Fruit fly (Drosophila melanogaster) whole organism, embryonic: Measurements from ENCODE around the gene CG32816.

Source experiments
- Atf6 ChIP-seq: fragments of 200-800 bp; sonication (Bioruptor generic); IDR thresholded peaks from 2 replicates; pipeline ENCODE4 v1.3.6; 2022; ENCODE audit warnings: missing biosample characterization, missing genetic modification characterization
- CG10209 ChIP-seq: fragments of 200-800 bp; sonication (Bioruptor generic); optimal IDR thresholded peaks from 3 replicates; lab custom pipeline; 2017; ENCODE audit warnings: missing biosample characterization, mild to moderate bottlenecking, missing genetic modification characterization, missing genetic modification reagents
- CG10565 ChIP-seq: fragments of 200-800 bp; sonication (Bioruptor generic); optimal IDR thresholded peaks from 3 replicates; lab custom pipeline; 2016; ENCODE audit warnings: missing biosample characterization, mild to moderate bottlenecking, missing genetic modification characterization
- CG13123 ChIP-seq: fragments of 200-800 bp; sonication (Bioruptor generic); optimal IDR thresholded peaks from 2 replicates; lab custom pipeline; 2016; ENCODE audit warnings: missing biosample characterization, missing genetic modification characterization
- CG13894 ChIP-seq: fragments of 200-800 bp; sonication (Bioruptor generic); optimal IDR thresholded peaks from 3 replicates; lab custom pipeline; 2018; ENCODE audit warnings: missing biosample characterization, mild to moderate bottlenecking, missing genetic modification characterization, moderate library complexity
- CG15514 ChIP-seq: fragments of 200-800 bp; sonication (Bioruptor generic); optimal IDR thresholded peaks from 3 replicates; lab custom pipeline; 2017; ENCODE audit warnings: missing biosample characterization, missing genetic modification characterization, mild to moderate bottlenecking, moderate library complexity, missing genetic modification reagents
- CG17568 ChIP-seq: fragments of 200-800 bp; sonication (Bioruptor generic); optimal IDR thresholded peaks from 2 replicates; lab custom pipeline; 2018; ENCODE audit warnings: missing biosample characterization, mild to moderate bottlenecking, missing genetic modification characterization, moderate library complexity
- CG18262 ChIP-seq: fragments of 200-800 bp; optimal IDR thresholded peaks from 3 replicates; lab custom pipeline; 2019; ENCODE audit warnings: missing biosample characterization, mild to moderate bottlenecking, missing genetic modification characterization, moderate library complexity
- CG18599 ChIP-seq: fragments of 200-800 bp; sonication (Bioruptor generic); optimal IDR thresholded peaks from 3 replicates; lab custom pipeline; 2017; ENCODE audit warnings: missing biosample characterization, missing genetic modification characterization, mild to moderate bottlenecking, moderate library complexity, missing genetic modification reagents
- CG18619 ChIP-seq: fragments of 200-800 bp; sonication (Bioruptor generic); optimal IDR thresholded peaks from 3 replicates; lab custom pipeline; 2017; ENCODE audit warnings: missing biosample characterization, mild to moderate bottlenecking, missing genetic modification characterization
- CG2116 ChIP-seq: fragments of 200-800 bp; sonication (Bioruptor generic); optimal IDR thresholded peaks from 3 replicates; lab custom pipeline; 2018; ENCODE audit warnings: missing biosample characterization, mild to moderate bottlenecking, missing genetic modification characterization
- CG2120 ChIP-seq: fragments of 200-800 bp; sonication (Bioruptor generic); optimal IDR thresholded peaks from 3 replicates; lab custom pipeline; 2016; ENCODE audit warnings: missing biosample characterization, missing genetic modification characterization
- CG2678 ChIP-seq: fragments of 200-800 bp; sonication (Bioruptor generic); optimal IDR thresholded peaks from 3 replicates; lab custom pipeline; 2019; ENCODE audit warnings: missing biosample characterization, mild to moderate bottlenecking, missing genetic modification characterization, moderate library complexity
- CG2712 ChIP-seq: fragments of 200-800 bp; optimal IDR thresholded peaks from 3 replicates; lab custom pipeline; 2019; ENCODE audit warnings: missing biosample characterization, mild to moderate bottlenecking, missing genetic modification characterization, moderate library complexity
- CG32767 ChIP-seq: fragments of 200-800 bp; sonication (Bioruptor generic); IDR thresholded peaks from 2 replicates; pipeline ENCODE4 v1.3.6; 2022; ENCODE audit warnings: missing biosample characterization, missing genetic modification characterization
- CG3281 ChIP-seq: fragments of 200-800 bp; sonication (Bioruptor generic); optimal IDR thresholded peaks from 3 replicates; lab custom pipeline; 2017; ENCODE audit warnings: missing biosample characterization, mild to moderate bottlenecking, missing genetic modification characterization
- CG3838 ChIP-seq: fragments of 200-800 bp; sonication (Bioruptor generic); optimal IDR thresholded peaks from 3 replicates; lab custom pipeline; 2016; ENCODE audit warnings: missing biosample characterization, missing genetic modification characterization
- CG42726 ChIP-seq: fragments of 200-800 bp; sonication (Bioruptor generic); IDR thresholded peaks from 2 replicates; pipeline ENCODE4 v1.3.6; 2022; ENCODE audit warnings: missing biosample characterization, missing genetic modification characterization; ENCODE audit not compliant: partially characterized antibody
- CG43689 ChIP-seq: fragments of 200-800 bp; sonication (Bioruptor generic); IDR thresholded peaks from 2 replicates; pipeline ENCODE4 v1.3.6; 2022; ENCODE audit warnings: missing biosample characterization, missing genetic modification characterization
- CG6254 ChIP-seq: fragments of 200-800 bp; sonication (Bioruptor generic); optimal IDR thresholded peaks from 3 replicates; lab custom pipeline; 2017; ENCODE audit warnings: mild to moderate bottlenecking, missing biosample characterization, missing genetic modification reagents, missing genetic modification characterization
- CG6813 ChIP-seq: fragments of 200-800 bp; sonication (Bioruptor generic); optimal IDR thresholded peaks from 2 replicates; lab custom pipeline; 2017; ENCODE audit warnings: missing biosample characterization, missing genetic modification characterization, mild to moderate bottlenecking, moderate library complexity, missing genetic modification reagents
- CG7556 ChIP-seq: fragments of 200-800 bp; sonication (Bioruptor generic); optimal IDR thresholded peaks from 2 replicates; lab custom pipeline; 2017; ENCODE audit warnings: missing biosample characterization, mild to moderate bottlenecking, missing genetic modification characterization
- CG8089 ChIP-seq: fragments of 200-800 bp; sonication (Bioruptor generic); optimal IDR thresholded peaks from 3 replicates; lab custom pipeline; 2016; ENCODE audit warnings: missing biosample characterization, missing genetic modification characterization
- CG8290 ChIP-seq, 3 experiments: fragments of 200-800 bp; sonication (Bioruptor generic); optimal IDR thresholded peaks; 2 replicates each; lab custom pipeline; 2016 to 2019; ENCODE audit warnings: missing biosample characterization in 3 of 3, missing genetic modification characterization in 3 of 3, mild to moderate bottlenecking in 2 of 3, moderate library complexity in 1 of 3
- CG8359 ChIP-seq: fragments of 200-800 bp; sonication (Bioruptor generic); optimal IDR thresholded peaks from 2 replicates; lab custom pipeline; 2017; ENCODE audit warnings: missing biosample characterization, mild to moderate bottlenecking, missing genetic modification characterization, borderline replicate concordance
- Fer3 ChIP-seq: fragments of 200-800 bp; sonication (Bioruptor generic); optimal IDR thresholded peaks from 2 replicates; lab custom pipeline; 2018; ENCODE audit warnings: missing biosample characterization, mild to moderate bottlenecking, missing genetic modification characterization, moderate library complexity
- HHEX ChIP-seq: fragments of 200-800 bp; sonication (Bioruptor generic); optimal IDR thresholded peaks from 3 replicates; lab custom pipeline; 2017; ENCODE audit warnings: missing biosample characterization, mild to moderate bottlenecking, missing genetic modification characterization, missing genetic modification reagents
- HLHmδ ChIP-seq: fragments of 200-800 bp; sonication (Bioruptor generic); optimal IDR thresholded peaks from 2 replicates; lab custom pipeline; 2018; ENCODE audit warnings: missing biosample characterization, mild to moderate bottlenecking, missing genetic modification characterization, moderate library complexity
- Hmr ChIP-seq: fragments of 200-800 bp; sonication (Bioruptor generic); optimal IDR thresholded peaks from 3 replicates; lab custom pipeline; 2017; ENCODE audit warnings: mild to moderate bottlenecking, missing biosample characterization, missing genetic modification reagents, missing genetic modification characterization
- Jarid2 ChIP-seq: fragments of 200-800 bp; sonication (Bioruptor generic); optimal IDR thresholded peaks from 3 replicates; lab custom pipeline; 2017; ENCODE audit warnings: mild to moderate bottlenecking, missing biosample characterization, missing genetic modification reagents, missing genetic modification characterization
- Meics ChIP-seq: fragments of 200-800 bp; sonication (Bioruptor generic); optimal IDR thresholded peaks from 2 replicates; lab custom pipeline; 2017; ENCODE audit warnings: missing biosample characterization, mild to moderate bottlenecking, missing genetic modification characterization
- Sox100B ChIP-seq: fragments of 200-800 bp; sonication (Bioruptor generic); optimal IDR thresholded peaks from 3 replicates; lab custom pipeline; 2018; ENCODE audit warnings: missing biosample characterization, mild to moderate bottlenecking, missing genetic modification characterization
- Tbp ChIP-seq: fragments of >200 bp; optimal IDR thresholded peaks from 2 replicates; lab custom pipeline; 2018; ENCODE audit warnings: missing biosample characterization, missing genetic modification characterization
- Trl ChIP-seq, 3 experiments: fragments of >200 bp in 2 of 3; fragments of 200-800 bp in 1 of 3; sonication (Bioruptor generic) in 1 of 3; optimal IDR thresholded peaks; 2 replicates in 1 of 3; 3 replicates in 2 of 3; lab custom pipeline; 2016 to 2017; ENCODE audit warnings: missing biosample characterization in 1 of 3, missing genetic modification characterization in 1 of 3
- abd-A ChIP-seq: fragments of 200-800 bp; sonication (Bioruptor generic); optimal IDR thresholded peaks from 3 replicates; lab custom pipeline; 2019; ENCODE audit warnings: missing biosample characterization, mild to moderate bottlenecking, missing genetic modification characterization, moderate library complexity
- cad ChIP-seq: fragments of >200 bp; optimal IDR thresholded peaks from 2 replicates; lab custom pipeline; 2017; ENCODE audit warnings: missing biosample characterization, missing genetic modification characterization
- caup ChIP-seq: fragments of 200-800 bp; sonication (Bioruptor generic); optimal IDR thresholded peaks from 3 replicates; lab custom pipeline; 2017; ENCODE audit warnings: missing biosample characterization, mild to moderate bottlenecking, missing genetic modification characterization, moderate library complexity; ENCODE audit not compliant: severe bottlenecking
- ems ChIP-seq: fragments of 200-800 bp; sonication (Bioruptor generic); optimal IDR thresholded peaks from 3 replicates; lab custom pipeline; 2016; ENCODE audit warnings: missing biosample characterization, missing genetic modification characterization
- gsb ChIP-seq: fragments of 200-800 bp; sonication (Bioruptor generic); IDR thresholded peaks from 2 replicates; pipeline ENCODE4 v1.3.6; 2022; ENCODE audit warnings: missing biosample characterization, missing genetic modification characterization
- hkb ChIP-seq, 2 experiments: fragments of 200-800 bp in 1 of 2; fragments of >200 bp in 1 of 2; sonication (Bioruptor generic) in 1 of 2; IDR thresholded peaks in 1 of 2; optimal IDR thresholded peaks in 1 of 2; 2 replicates each; pipeline versions ENCODE4 v1.3.6 to Lab custom; 2017 to 2022; ENCODE audit warnings: missing biosample characterization in 1 of 2, missing genetic modification characterization in 1 of 2
- lab ChIP-seq: fragments of 200-800 bp; sonication (Bioruptor generic); optimal IDR thresholded peaks from 3 replicates; lab custom pipeline; 2017; ENCODE audit warnings: missing biosample characterization, missing genetic modification characterization, mild to moderate bottlenecking, moderate library complexity, missing genetic modification reagents
- mam ChIP-seq: fragments of 200-800 bp; sonication (Bioruptor generic); optimal IDR thresholded peaks from 3 replicates; lab custom pipeline; 2016; ENCODE audit warnings: missing biosample characterization, missing genetic modification characterization
- pros ChIP-seq: fragments of 200-800 bp; sonication (Bioruptor generic); optimal IDR thresholded peaks from 3 replicates; lab custom pipeline; 2019; ENCODE audit warnings: missing biosample characterization, mild to moderate bottlenecking, missing genetic modification characterization, moderate library complexity
- sens ChIP-seq: fragments of 200-800 bp; sonication (Bioruptor generic); peaks from one replicate; lab custom pipeline; 2016; ENCODE audit warnings: missing biosample characterization, missing genetic modification characterization
- shn ChIP-seq: fragments of 200-800 bp; sonication (Bioruptor generic); optimal IDR thresholded peaks from 3 replicates; lab custom pipeline; 2016; ENCODE audit warnings: missing biosample characterization, missing genetic modification characterization
- sim ChIP-seq: fragments of 200-800 bp; sonication (Bioruptor generic); IDR thresholded peaks from 2 replicates; pipeline ENCODE4 v1.3.6; 2022; ENCODE audit warnings: missing biosample characterization, missing genetic modification characterization
- sna ChIP-seq: fragments of 200-800 bp; sonication (Bioruptor generic); IDR thresholded peaks from 2 replicates; pipeline ENCODE4 v1.3.6; 2022; ENCODE audit warnings: missing biosample characterization, missing genetic modification characterization; ENCODE audit not compliant: partially characterized antibody
- sqz ChIP-seq: fragments of 200-800 bp; sonication (Bioruptor generic); optimal IDR thresholded peaks from 3 replicates; lab custom pipeline; 2018; ENCODE audit warnings: missing biosample characterization, mild to moderate bottlenecking, missing genetic modification characterization
- ssp ChIP-seq: fragments of 200-800 bp; sonication (Bioruptor generic); IDR thresholded peaks from 2 replicates; pipeline ENCODE4 v1.3.6; 2022; ENCODE audit warnings: missing biosample characterization, missing genetic modification characterization

Gene CG32816

dm6 chrX:311328-311727, 159.2 kb downstream of the CG32816 start:
- peak; percentile 27 for TF ChIP-seq Meics (GFP tag; lab: Kevin White, UChicago)
- peak; percentile 47; the same call in 1 of the 2 replicates for TF ChIP-seq Atf6 (GFP tag; lab: Robert Waterston, UW)
- peak; percentile 17 for TF ChIP-seq CG17568
- no peak for TF ChIP-seq CG8290 (GFP tag; optimal IDR thresholded peaks at IDR 0.05; lab: Kevin White, UChicago)
- TF ChIP-seq CG8290 (tag; optimal IDR thresholded peaks at IDR 0.05; lab: Kevin White, UChicago), result peak in 1 of 2 experiments; percentile 22
- TF ChIP-seq abd-A, result no peak
- no peak for TF ChIP-seq CG2120 (GFP tag; lab: Kevin White, UChicago)
- TF ChIP-seq sens (GFP tag; lab: Kevin White, UChicago), result peak; percentile 69
- no peak for TF ChIP-seq sim (GFP tag; lab: Robert Waterston, UW)
- no peak for TF ChIP-seq CG32767 (GFP tag; lab: Robert Waterston, UW)
- TF ChIP-seq cad (GFP tag; lab: Kevin White, UChicago), result no peak
- no peak for TF ChIP-seq CG2678 (tag; lab: Kevin White, UChicago)
- peak; percentile 43 for TF ChIP-seq caup (GFP tag; lab: Kevin White, UChicago)
- TF ChIP-seq CG2712 (tag; lab: Kevin White, UChicago), result no peak
- TF ChIP-seq CG18599, result peak; percentile 50
- peak; percentile 5 for TF ChIP-seq CG10209 (GFP tag; lab: Kevin White, UChicago)
- TF ChIP-seq ems, result no peak
- no peak for TF ChIP-seq CG18262 (tag; lab: Kevin White, UChicago)
- no peak for TF ChIP-seq HHEX (GFP tag; lab: Kevin White, UChicago)
- TF ChIP-seq CG10565 (GFP tag; lab: Kevin White, UChicago), result no peak
- no peak for TF ChIP-seq CG6254 (GFP tag; lab: Kevin White, UChicago)
- no peak for TF ChIP-seq CG13894
- TF ChIP-seq ssp, result no peak
- no peak for TF ChIP-seq sqz (GFP tag; lab: Kevin White, UChicago)
- no peak for TF ChIP-seq Sox100B
- no peak for TF ChIP-seq CG3838 (GFP tag; lab: Kevin White, UChicago)
- peak; percentile 47 for TF ChIP-seq CG15514 (GFP tag; lab: Kevin White, UChicago)
- TF ChIP-seq HLHmδ (GFP tag; lab: Kevin White, UChicago), result no peak
- peak; percentile 61 for TF ChIP-seq lab (GFP tag; lab: Kevin White, UChicago)
- TF ChIP-seq CG43689, result no peak
- TF ChIP-seq Jarid2 (GFP tag; lab: Kevin White, UChicago), result no peak
- no peak for TF ChIP-seq sna (GFP tag; lab: Robert Waterston, UW)
- TF ChIP-seq CG3281 (GFP tag; lab: Kevin White, UChicago), result peak; percentile 9
- no peak for TF ChIP-seq CG8359
- TF ChIP-seq pros (GFP tag; lab: Kevin White, UChicago), result no peak
- TF ChIP-seq shn (GFP tag; lab: Kevin White, UChicago), result no peak
- no peak for TF ChIP-seq Trl (optimal IDR thresholded peaks at IDR 0.05; lab: Kevin White, UChicago)
- TF ChIP-seq Trl (GFP tag; optimal IDR thresholded peaks at IDR 0.05; lab: Kevin White, UChicago), result no peak
- peak; percentile 17 for TF ChIP-seq CG6813 (GFP tag; lab: Kevin White, UChicago)
- TF ChIP-seq gsb (GFP tag; lab: Robert Waterston, UW), result no peak
- no peak for TF ChIP-seq hkb (optimal IDR thresholded peaks at IDR 0.05; lab: Kevin White, UChicago)
- no peak for TF ChIP-seq hkb (GFP tag; IDR thresholded peaks at IDR 0.05; lab: Robert Waterston, UW)
- no peak for TF ChIP-seq CG42726
- no peak for TF ChIP-seq CG7556 (GFP tag; lab: Kevin White, UChicago)
- TF ChIP-seq mam (GFP tag; lab: Kevin White, UChicago), result no peak
- peak; percentile 3 for TF ChIP-seq Fer3 (tag; lab: Kevin White, UChicago)
- no peak for TF ChIP-seq CG13123
- TF ChIP-seq CG2116 (GFP tag; lab: Kevin White, UChicago), result no peak
- TF ChIP-seq CG8089 (GFP tag; lab: Kevin White, UChicago), result no peak
- no peak for TF ChIP-seq CG18619 (GFP tag; lab: Kevin White, UChicago)
- no peak for TF ChIP-seq Tbp (GFP tag; lab: Kevin White, UChicago)
- TF ChIP-seq Hmr (GFP tag; lab: Kevin White, UChicago), result peak; percentile 29
